Worm (Caenorhabditis elegans) whole organism, L4 larva: ENCODE measurements around the gene tofu-6.

ENCODE experiments used
- F10B5.3 ChIP-seq: sonication (generic microtip); optimal IDR thresholded peaks from 2 replicates; lab custom pipeline; 2016; ENCODE audit warnings: mild to moderate bottlenecking, missing genetic modification characterization, missing compliant biosample characterization
- F37D6.2 ChIP-seq: sonication (generic microtip); optimal IDR thresholded peaks from 2 replicates; lab custom pipeline; 2016; ENCODE audit warnings: mild to moderate bottlenecking, missing genetic modification characterization, missing compliant biosample characterization
- F49E8.2 ChIP-seq: sonication (generic microtip); optimal IDR thresholded peaks from 2 replicates; lab custom pipeline; 2016; ENCODE audit warnings: missing compliant biosample characterization, mild to moderate bottlenecking, missing genetic modification characterization, borderline replicate concordance
- Y105C5A.15 ChIP-seq: fragments of 200-800 bp; sonication (Bioruptor generic); IDR thresholded peaks from 2 replicates; pipeline ENCODE4 v1.3.6; 2022; ENCODE audit warnings: missing genetic modification characterization, missing compliant biosample characterization
- Y48G9A.11 ChIP-seq: fragments of 200-800 bp; sonication (Bioruptor generic); IDR thresholded peaks from 2 replicates; pipeline ENCODE4 v1.3.6; 2022; ENCODE audit warnings: missing genetic modification reagents, missing genetic modification characterization, missing compliant biosample characterization
- ZK546.5 ChIP-seq, 2 experiments: sonication (generic microtip); optimal IDR thresholded peaks; 2 replicates each; lab custom pipeline; 2017; ENCODE audit warnings: missing biosample characterization in 2 of 2, missing genetic modification characterization in 2 of 2
- aha-1 ChIP-seq: fragments of 150-350 bp; peaks from one replicate; lab custom pipeline; 2014; ENCODE audit warnings: missing biosample characterization, missing genetic modification characterization
- arid-1 ChIP-seq: fragments of 200-800 bp; sonication (Bioruptor generic); conservative IDR thresholded peaks from 2 replicates; pipeline ENCODE4 v1.3.6; 2022; ENCODE audit warnings: missing genetic modification reagents, missing genetic modification characterization, missing compliant biosample characterization
- attf-4 ChIP-seq: sonication (generic microtip); optimal IDR thresholded peaks from 3 replicates; lab custom pipeline; 2017; ENCODE audit warnings: missing biosample characterization, missing genetic modification characterization
- ceh-32 ChIP-seq: sonication (generic microtip); optimal IDR thresholded peaks from 2 replicates; lab custom pipeline; 2016; ENCODE audit warnings: mild to moderate bottlenecking, missing genetic modification characterization, missing compliant biosample characterization; ENCODE audit not compliant: poor library complexity
- ceh-82 ChIP-seq: sonication (generic microtip); optimal IDR thresholded peaks from 2 replicates; lab custom pipeline; 2017; ENCODE audit warnings: missing biosample characterization, missing genetic modification characterization
- cey-2 ChIP-seq: sonication (generic microtip); optimal IDR thresholded peaks from 3 replicates; lab custom pipeline; 2017; ENCODE audit warnings: missing genetic modification characterization, mild to moderate bottlenecking, missing compliant biosample characterization, antibody characterized with exemption, borderline replicate concordance; ENCODE audit not compliant: insufficient read depth
- ctbp-1 ChIP-seq: fragments of 200-800 bp; sonication (Bioruptor generic); IDR thresholded peaks from 2 replicates; pipeline ENCODE4 v1.3.6; 2022; ENCODE audit warnings: missing genetic modification reagents, missing genetic modification characterization, missing compliant biosample characterization
- daf-12 ChIP-seq: fragments of 150-350 bp; optimal IDR thresholded peaks from 2 replicates; lab custom pipeline; 2014; ENCODE audit warnings: missing biosample characterization, missing genetic modification reagents, missing genetic modification characterization
- daf-19 ChIP-seq: fragments of 200-800 bp; sonication (Bioruptor generic); conservative IDR thresholded peaks from 2 replicates; pipeline ENCODE4 v1.3.6; 2022; ENCODE audit warnings: missing genetic modification characterization, missing compliant biosample characterization
- daf-8 ChIP-seq: fragments of 200-800 bp; sonication (Bioruptor generic); IDR thresholded peaks from 2 replicates; pipeline ENCODE4 v1.3.6; 2022; ENCODE audit warnings: missing genetic modification characterization, missing compliant biosample characterization
- dmd-8 ChIP-seq: fragments of 200-800 bp; sonication (Bioruptor generic); IDR thresholded peaks from 2 replicates; pipeline ENCODE4 v1.3.6; 2022; ENCODE audit warnings: missing genetic modification characterization, missing compliant biosample characterization
- dpl-1 ChIP-seq: fragments of 150-350 bp; optimal IDR thresholded peaks from 2 replicates; lab custom pipeline; 2014; ENCODE audit warnings: missing biosample characterization, missing genetic modification reagents, missing genetic modification characterization
- dve-1 ChIP-seq: sonication (generic microtip); optimal IDR thresholded peaks from 2 replicates; lab custom pipeline; 2017; ENCODE audit warnings: antibody characterized with exemption, mild to moderate bottlenecking, missing genetic modification characterization, missing compliant biosample characterization; ENCODE audit not compliant: insufficient read depth
- egl-27 ChIP-seq: sonication (generic microtip); optimal IDR thresholded peaks from 3 replicates; lab custom pipeline; 2017; ENCODE audit warnings: missing biosample characterization, missing genetic modification reagents, missing genetic modification characterization
- egl-43 ChIP-seq: fragments of 200-800 bp; sonication (Bioruptor generic); IDR thresholded peaks from 2 replicates; pipeline ENCODE4 v1.3.6; 2022; ENCODE audit warnings: missing genetic modification reagents, missing genetic modification characterization, missing compliant biosample characterization
- gei-8 ChIP-seq: fragments of 200-800 bp; sonication (Bioruptor generic); optimal IDR thresholded peaks from 2 replicates; lab custom pipeline; 2018; ENCODE audit warnings: mild to moderate bottlenecking, missing genetic modification characterization, missing compliant biosample characterization
- hlh-11 ChIP-seq: fragments of 200-800 bp; sonication (Bioruptor generic); optimal IDR thresholded peaks from 2 replicates; lab custom pipeline; 2018; ENCODE audit warnings: mild to moderate bottlenecking, missing genetic modification characterization, missing compliant biosample characterization
- hmg-1.1 ChIP-seq: fragments of 200-800 bp; sonication (Bioruptor generic); IDR thresholded peaks from 2 replicates; pipeline ENCODE4 v1.3.6; 2022; ENCODE audit warnings: missing genetic modification reagents, missing genetic modification characterization, missing compliant biosample characterization
- lin-15B ChIP-seq: fragments of 150-350 bp; sonication (generic microtip); optimal IDR thresholded peaks from 3 replicates; lab custom pipeline; 2014; ENCODE audit warnings: missing biosample characterization, missing genetic modification characterization
- lin-38 ChIP-seq: fragments of 200-800 bp; sonication (Bioruptor generic); IDR thresholded peaks from 2 replicates; pipeline ENCODE4 v1.3.6; 2022; ENCODE audit warnings: missing genetic modification reagents, missing genetic modification characterization, missing compliant biosample characterization
- lsy-2 ChIP-seq, 2 experiments: fragments of 150-350 bp in 1 of 2; sonication (generic microtip) in 1 of 2; optimal IDR thresholded peaks; 2 replicates each; lab custom pipeline; 2014 to 2017; ENCODE audit warnings: missing biosample characterization in 2 of 2, missing genetic modification characterization in 2 of 2
- madf-5 ChIP-seq, 2 experiments: fragments of 200-800 bp; sonication (Bioruptor generic); IDR thresholded peaks; 2 replicates each; pipeline ENCODE4 v1.3.6; 2022; ENCODE audit warnings: missing compliant biosample characterization in 2 of 2, missing genetic modification characterization in 2 of 2
- madf-9 ChIP-seq: fragments of 200-800 bp; sonication (Bioruptor generic); conservative IDR thresholded peaks from 2 replicates; pipeline ENCODE4 v1.3.6; 2022; ENCODE audit warnings: missing genetic modification reagents, missing genetic modification characterization, missing compliant biosample characterization
- mxl-2 ChIP-seq: fragments of 200-800 bp; sonication (Bioruptor generic); conservative IDR thresholded peaks from 2 replicates; pipeline ENCODE4 v1.3.6; 2022; ENCODE audit warnings: missing genetic modification reagents, missing genetic modification characterization, missing compliant biosample characterization
- nhr-10 ChIP-seq: fragments of 150-350 bp; optimal IDR thresholded peaks from 2 replicates; lab custom pipeline; 2014; ENCODE audit warnings: missing biosample characterization, missing genetic modification characterization
- nhr-11 ChIP-seq: fragments of 150-350 bp; optimal IDR thresholded peaks from 2 replicates; lab custom pipeline; 2014; ENCODE audit warnings: missing biosample characterization, missing genetic modification characterization
- nhr-237 ChIP-seq: sonication (generic microtip); optimal IDR thresholded peaks from 2 replicates; lab custom pipeline; 2017; ENCODE audit warnings: missing biosample characterization, missing genetic modification characterization
- nhr-48 ChIP-seq: sonication (generic microtip); optimal IDR thresholded peaks from 2 replicates; lab custom pipeline; 2016; ENCODE audit warnings: mild to moderate bottlenecking, missing genetic modification characterization, missing compliant biosample characterization
- nhr-77 ChIP-seq: fragments of 150-350 bp; optimal IDR thresholded peaks from 2 replicates; lab custom pipeline; 2014; ENCODE audit warnings: missing biosample characterization, missing genetic modification characterization
- pha-4 ChIP-seq, 2 experiments: fragments of 150-350 bp in 1 of 2; fragments of 200-800 bp in 1 of 2; sonication (Bioruptor generic) in 1 of 2; IDR thresholded peaks in 1 of 2; optimal IDR thresholded peaks in 1 of 2; 2 replicates each; pipeline versions ENCODE4 v1.3.6 to Lab custom; 2014 to 2022; ENCODE audit warnings: missing genetic modification characterization in 2 of 2, missing genetic modification reagents in 2 of 2, missing biosample characterization in 1 of 2, missing compliant biosample characterization in 1 of 2
- php-3 ChIP-seq: fragments of 200-800 bp; sonication (Bioruptor generic); IDR thresholded peaks from 2 replicates; pipeline ENCODE4 v1.3.6; 2022; ENCODE audit warnings: missing genetic modification reagents, missing genetic modification characterization, missing compliant biosample characterization
- rbr-2 ChIP-seq: sonication (generic microtip); optimal IDR thresholded peaks from 2 replicates; lab custom pipeline; 2016; ENCODE audit warnings: missing genotype, missing genetic modification characterization, missing compliant biosample characterization
- skn-1 ChIP-seq: fragments of 150-350 bp; optimal IDR thresholded peaks from 2 replicates; lab custom pipeline; 2014; ENCODE audit warnings: missing biosample characterization, missing genetic modification characterization
- snpc-1.2 ChIP-seq: fragments of 200-800 bp; sonication (Bioruptor generic); IDR thresholded peaks from 2 replicates; pipeline ENCODE4 v1.3.6; 2022; ENCODE audit warnings: missing genetic modification reagents, missing genetic modification characterization, missing compliant biosample characterization
- snpc-4 ChIP-seq: fragments of 150-350 bp; optimal IDR thresholded peaks from 2 replicates; lab custom pipeline; 2014; ENCODE audit warnings: missing biosample characterization, missing genetic modification characterization
- spr-1 ChIP-seq: sonication (generic microtip); optimal IDR thresholded peaks from 2 replicates; lab custom pipeline; 2016; ENCODE audit warnings: mild to moderate bottlenecking, missing genetic modification characterization, missing compliant biosample characterization
- spr-3 ChIP-seq: fragments of 200-800 bp; sonication (Bioruptor generic); optimal IDR thresholded peaks from 2 replicates; lab custom pipeline; 2018; ENCODE audit warnings: mild to moderate bottlenecking, missing genetic modification characterization, missing compliant biosample characterization
- tag-97 ChIP-seq: fragments of 200-800 bp; sonication (Bioruptor generic); IDR thresholded peaks from 2 replicates; pipeline ENCODE4 v1.3.6; 2022; ENCODE audit warnings: missing genetic modification characterization, missing compliant biosample characterization
- unc-130 ChIP-seq: sonication (generic microtip); optimal IDR thresholded peaks from 2 replicates; lab custom pipeline; 2016; ENCODE audit warnings: missing genetic modification reagents, missing genetic modification characterization, missing compliant biosample characterization
- unc-39 ChIP-seq: sonication (generic microtip); optimal IDR thresholded peaks from 2 replicates; lab custom pipeline; 2017; ENCODE audit warnings: missing biosample characterization, missing genetic modification characterization

tofu-6 gene

DNA sequence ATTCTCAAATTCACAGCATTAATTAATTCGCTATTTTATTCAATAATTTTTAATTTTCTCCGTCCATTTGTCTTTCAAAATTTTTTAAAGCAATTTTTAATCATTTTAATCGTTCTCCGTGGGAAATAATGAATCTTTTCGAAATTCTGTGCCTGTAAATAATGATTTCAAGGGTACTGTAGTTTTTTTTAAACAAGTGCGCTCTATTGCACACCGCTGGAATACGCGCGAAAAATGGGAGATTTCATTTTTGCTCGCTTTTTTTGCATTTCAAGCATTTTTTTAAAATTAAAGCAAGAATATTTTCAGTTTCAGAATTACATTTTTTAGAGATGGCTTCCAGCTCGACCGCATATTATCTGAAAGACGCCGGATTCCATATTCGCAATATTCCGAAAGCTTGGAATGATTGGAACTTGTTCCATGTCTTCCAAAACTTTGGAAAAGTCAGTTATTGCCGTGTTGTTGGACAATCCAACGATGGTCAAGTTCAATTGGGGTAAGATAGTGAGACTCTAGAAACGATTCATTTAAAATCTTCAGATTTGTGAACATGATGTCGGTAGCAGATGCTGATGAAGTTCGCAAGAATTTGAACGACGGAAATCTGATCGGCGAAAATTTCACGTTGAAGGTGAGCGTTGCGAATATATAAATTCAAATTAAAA, at the start of gene tofu-6:
Gene tofu-6, plus strand, starts transcription at position 302 of the 668 bp plus-strand sequence.
- TF ChIP-seq lsy-2 (tag; optimal IDR thresholded peaks at IDR 0.05; lab: Kevin White, UChicago) (peak in 1 of 2 experiments; percentile 92), dpl-1 (peak; percentile 45), madf-9 (GFP tag; lab: Robert Waterston, UW) (no peak), snpc-4 (no peak), lin-38 (GFP tag; lab: Robert Waterston, UW) (peak; percentile 94), Y48G9A.11 (GFP tag; lab: Robert Waterston, UW) (0 out of 2 replicates have a peak, but pooled peaks have one; percentile 56), F37D6.2 (tag; lab: Kevin White, UChicago) (no peak), daf-12 (tag; lab: Kevin White, UChicago) (no peak), unc-130 (GFP tag; lab: Kevin White, UChicago) (peak; percentile 53), aha-1 (tag; lab: Kevin White, UChicago) (peak; percentile 59), F49E8.2 (tag; lab: Kevin White, UChicago) (peak; percentile 41)
- TF ChIP-seq, all 104 proteins: peak for 7

- no peak for TF ChIP-seq mxl-2 (GFP tag; lab: Robert Waterston, UW)
- TF ChIP-seq egl-27 (tag; lab: Kevin White, UChicago), result no peak
- TF ChIP-seq gei-8 (GFP tag; lab: Kevin White, UChicago), result no peak
- no peak for TF ChIP-seq attf-4 (tag; lab: Kevin White, UChicago)
- no peak for TF ChIP-seq daf-12 (tag; lab: Kevin White, UChicago)
- no peak for TF ChIP-seq madf-5 (GFP tag; IDR thresholded peaks at IDR 0.05; lab: Robert Waterston, UW)
- no peak for TF ChIP-seq snpc-1.2 (GFP tag; lab: Robert Waterston, UW)
- no peak for TF ChIP-seq cey-2
- TF ChIP-seq nhr-237 (tag; lab: Kevin White, UChicago), result no peak
- no peak for TF ChIP-seq dmd-8
- TF ChIP-seq hmg-1.1 (GFP tag; lab: Robert Waterston, UW), result peak; percentile 73; the same call in 1 of the 2 replicates
- peak; percentile 80; the same call in 1 of the 2 replicates for TF ChIP-seq ctbp-1 (GFP tag; lab: Robert Waterston, UW)
- peak; percentile 83 for TF ChIP-seq hlh-11 (tag; lab: Kevin White, UChicago)
- no peak for TF ChIP-seq ZK546.5 (tag; optimal IDR thresholded peaks at IDR 0.05; lab: Kevin White, UChicago)
- TF ChIP-seq lin-15B, result no peak
- peak; percentile 65 for TF ChIP-seq F10B5.3
- TF ChIP-seq ceh-32 (tag; lab: Kevin White, UChicago), result no peak
- peak; percentile 43 for TF ChIP-seq spr-3
- no peak for TF ChIP-seq php-3 (GFP tag; lab: Robert Waterston, UW)
- no peak for TF ChIP-seq skn-1 (tag; lab: Kevin White, UChicago)
- peak; percentile 86 for TF ChIP-seq aha-1 (tag; lab: Kevin White, UChicago)
- TF ChIP-seq tag-97 (GFP tag; lab: Robert Waterston, UW), result no peak
- TF ChIP-seq dve-1 (tag; lab: Kevin White, UChicago), result peak; percentile 91
- no peak for TF ChIP-seq Y105C5A.15 (GFP tag; lab: Robert Waterston, UW)
- TF ChIP-seq spr-1 (tag; lab: Kevin White, UChicago), result peak; percentile 80
- no peak for TF ChIP-seq unc-39 (tag; lab: Kevin White, UChicago)
- no peak for TF ChIP-seq snpc-4
- TF ChIP-seq nhr-77 (tag; lab: Kevin White, UChicago), result peak; percentile 82
- TF ChIP-seq daf-8 (GFP tag; lab: Robert Waterston, UW), result no peak
- TF ChIP-seq ceh-82 (tag; lab: Kevin White, UChicago), result no peak
- peak; percentile 89 for TF ChIP-seq nhr-11 (tag; lab: Kevin White, UChicago)
- peak; percentile 89 for TF ChIP-seq rbr-2
- peak; percentile 67 for TF ChIP-seq nhr-48 (tag; lab: Kevin White, UChicago)
- peak; percentile 65 for TF ChIP-seq pha-4 (GFP tag; IDR thresholded peaks at IDR 0.05; lab: Robert Waterston, UW)
- TF ChIP-seq pha-4 (tag; optimal IDR thresholded peaks at IDR 0.05; lab: Kevin White, UChicago), result peak; percentile 15
- peak; percentile 79; the same call in 1 of the 2 replicates for TF ChIP-seq daf-19 (GFP tag; lab: Robert Waterston, UW)
- peak; percentile 54; the same call in 1 of the 2 replicates for TF ChIP-seq arid-1 (GFP tag; lab: Robert Waterston, UW)
- TF ChIP-seq egl-43 (GFP tag; lab: Robert Waterston, UW), result no peak
- no peak for TF ChIP-seq nhr-10 (tag; lab: Kevin White, UChicago)
These were observed 47.6 kb upstream of the tofu-6 start, which contains the start of the genes agt-2 and F09E5.3 for ce11 chrII:5373275-5374047. agt-2 (minus strand) TSS chrII:5373827. F09E5.3 (plus strand) TSS chrII:5373997.
